Fruit fly (Drosophila melanogaster): Measurements from ENCODE around the gene Nepl13.

dm6 chr3R:22769567-22769966 lies 8.7 kb upstream of the Nepl13 start, which contains the start of gene CG43092:
- TF ChIP-seq Snoo (tag; optimal IDR thresholded peaks at IDR 0.05) = no peak
- no peak for TF ChIP-seq CG8159 (tag; optimal IDR thresholded peaks at IDR 0.05)
- TF ChIP-seq Ets98B (GFP tag; IDR thresholded peaks at IDR 0.05) = no peak
- TF ChIP-seq CG12605 (GFP tag; IDR thresholded peaks at IDR 0.05) = no peak
- TF ChIP-seq Pif1A (GFP tag; optimal IDR thresholded peaks at IDR 0.05) = no peak
- TF ChIP-seq CG13204 (GFP tag; optimal IDR thresholded peaks at IDR 0.05) = no peak
- TF ChIP-seq CG8301 (tag; optimal IDR thresholded peaks at IDR 0.05) = no peak
- no peak for TF ChIP-seq gl (tag; optimal IDR thresholded peaks at IDR 0.05)
- TF ChIP-seq CG10348 (GFP tag; IDR thresholded peaks at IDR 0.05) = no peak
- TF ChIP-seq CG34367 (tag; optimal IDR thresholded peaks at IDR 0.05) = no peak
- TF ChIP-seq CG4496 (GFP tag; IDR thresholded peaks at IDR 0.05) = no peak
- no peak for TF ChIP-seq EcR (GFP tag; optimal IDR thresholded peaks at IDR 0.05)
- TF ChIP-seq CG17806 (tag; optimal IDR thresholded peaks at IDR 0.05) = no peak
- no peak for TF ChIP-seq fd96Ca (GFP tag; IDR thresholded peaks at IDR 0.05)

Measured in whole organism, pupa.